Worm (Caenorhabditis elegans) whole organism, L4/young adult: Measurements from ENCODE around the gene Y54G2A.45.

Experiments used
- W03F9.2 ChIP-seq: fragments of 150-350 bp; optimal IDR thresholded peaks from 2 replicates; lab custom pipeline; 2014; ENCODE audit warnings: missing biosample characterization, missing genetic modification characterization
- him-1 ChIP-seq: sonication (generic microtip); optimal IDR thresholded peaks from 2 replicates; lab custom pipeline; 2016; ENCODE audit warnings: missing genotype, missing genetic modification reagents, missing genetic modification characterization, missing compliant biosample characterization

DNA sequence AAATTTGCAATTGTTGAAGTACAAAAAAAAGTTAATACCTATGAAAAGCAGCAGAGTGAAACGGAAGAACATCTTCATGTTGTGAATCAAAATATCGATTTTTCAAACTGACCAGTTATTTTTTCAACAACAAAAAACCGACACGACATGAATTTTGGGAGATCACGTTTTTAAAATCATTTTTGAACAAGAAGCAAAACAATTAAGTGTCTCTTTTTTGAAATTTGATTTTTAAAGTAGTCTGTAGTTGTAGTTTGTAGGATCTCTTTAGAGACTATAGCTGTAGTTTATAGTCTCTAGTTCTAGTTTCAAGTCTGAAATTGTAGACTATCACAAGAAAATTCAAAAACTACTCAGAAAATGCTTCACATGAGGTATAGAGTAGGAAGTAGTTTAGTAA, 38.2 kb downstream of the Y54G2A.45 start, which contains the start of gene Y54G2A.15:
- TF ChIP-seq W03F9.2 (no peak), him-1 (tag; lab: Kevin White, UChicago) (no peak)
